Fruit fly (Drosophila melanogaster) whole organism, pupa: Measurements from ENCODE around the gene C15.

Experiments
- CG10348 ChIP-seq: fragments of 200-800 bp; sonication (Bioruptor generic); IDR thresholded peaks from 2 replicates; pipeline ENCODE4 v1.3.6; 2022; ENCODE audit warnings: missing biosample characterization, missing genetic modification characterization
- CG13204 ChIP-seq: fragments of 200-800 bp; sonication (Bioruptor generic); optimal IDR thresholded peaks from 2 replicates; lab custom pipeline; 2018; ENCODE audit warnings: missing biosample characterization, mild to moderate bottlenecking, missing genetic modification characterization, moderate library complexity
- CG14655 ChIP-seq: fragments of 200-800 bp; sonication (Bioruptor generic); optimal IDR thresholded peaks from 3 replicates; lab custom pipeline; 2017; ENCODE audit warnings: mild to moderate bottlenecking, missing biosample characterization, missing genetic modification reagents, missing genetic modification characterization
- CG15710 ChIP-seq: fragments of 200-800 bp; sonication (Bioruptor generic); optimal IDR thresholded peaks from 2 replicates; lab custom pipeline; 2018; ENCODE audit warnings: missing biosample characterization, mild to moderate bottlenecking, missing genetic modification characterization, moderate library complexity
- CG32121 ChIP-seq: fragments of 200-800 bp; sonication (Bioruptor generic); IDR thresholded peaks from 2 replicates; pipeline ENCODE4 v1.3.6; 2022; ENCODE audit warnings: missing biosample characterization, missing genetic modification characterization
- CG34367 ChIP-seq: fragments of 200-800 bp; sonication (Bioruptor generic); optimal IDR thresholded peaks from 2 replicates; lab custom pipeline; 2018; ENCODE audit warnings: missing biosample characterization, mild to moderate bottlenecking, missing genetic modification characterization
- CG8159 ChIP-seq: fragments of 200-800 bp; sonication (Bioruptor generic); optimal IDR thresholded peaks from 3 replicates; lab custom pipeline; 2018; ENCODE audit warnings: missing biosample characterization, mild to moderate bottlenecking, missing genetic modification characterization, moderate library complexity
- CG8301 ChIP-seq: fragments of 200-800 bp; sonication (Bioruptor generic); optimal IDR thresholded peaks from 2 replicates; lab custom pipeline; 2018; ENCODE audit warnings: missing biosample characterization, mild to moderate bottlenecking, missing genetic modification characterization
- EcR ChIP-seq: fragments of 200-800 bp; sonication (Bioruptor generic); optimal IDR thresholded peaks from 3 replicates; lab custom pipeline; 2019; ENCODE audit warnings: missing biosample characterization, missing genetic modification characterization, mild to moderate bottlenecking, moderate library complexity, missing genetic modification reagents
- Pif1A ChIP-seq: fragments of 200-800 bp; sonication (Bioruptor generic); optimal IDR thresholded peaks from 3 replicates; lab custom pipeline; 2016; ENCODE audit warnings: missing biosample characterization, missing genetic modification characterization

Gene C15

DNA sequence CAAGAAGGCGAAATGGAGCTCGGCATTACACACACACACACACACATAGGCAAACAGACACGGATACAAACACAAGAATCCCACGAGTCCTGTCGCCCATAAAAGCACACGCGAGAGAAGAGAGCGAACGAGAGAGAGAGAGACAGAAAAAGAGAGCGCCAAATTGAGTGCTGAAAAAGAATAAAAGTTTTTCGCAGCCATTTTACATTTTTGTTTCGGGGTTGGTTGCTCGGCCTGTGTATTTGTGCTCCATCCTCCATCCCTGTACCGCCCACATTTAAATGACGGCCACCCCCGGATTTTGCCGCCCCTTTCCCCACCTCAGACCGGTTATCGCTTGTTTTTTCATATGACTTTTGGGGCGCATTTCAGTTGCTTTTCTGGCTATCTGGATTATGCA is 51.8 kb downstream of the C15 start:
- no peak for TF ChIP-seq CG8301 (tag; lab: Kevin White, UChicago)
- no peak for TF ChIP-seq CG15710
- TF ChIP-seq CG34367 (tag; lab: Kevin White, UChicago): no peak
- no peak for TF ChIP-seq CG8159 (tag; lab: Kevin White, UChicago)

DNA sequence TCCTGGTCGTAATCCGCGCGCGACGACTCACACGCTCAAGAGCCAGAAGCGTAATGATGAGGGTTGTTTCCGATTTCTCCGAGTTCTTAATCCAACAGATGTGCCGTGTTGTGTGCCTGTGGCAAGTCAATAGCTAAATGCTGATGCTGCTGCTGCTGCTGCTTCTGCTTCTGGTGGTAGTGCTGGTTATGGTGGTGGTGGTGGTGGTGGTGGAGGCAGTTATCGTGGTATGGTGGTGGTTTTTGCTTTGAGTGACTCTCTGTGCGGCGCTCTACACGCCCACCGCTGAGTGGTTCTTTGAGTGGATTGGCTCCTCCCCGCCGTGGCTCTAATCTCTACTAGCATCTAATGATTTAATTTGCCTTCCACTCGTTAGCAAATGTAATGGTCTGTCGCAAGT is 57.3 kb downstream of the C15 start, which contains the start of gene slou:
Gene slou, minus strand, starts transcription at position 131 of the 400 bp plus-strand sequence.
- TF ChIP-seq CG14655 (GFP tag; lab: Kevin White, UChicago) (no peak), CG10348 (no peak), CG32121 (GFP tag; lab: Robert Waterston, UW) (no peak), CG13204 (no peak)

DNA sequence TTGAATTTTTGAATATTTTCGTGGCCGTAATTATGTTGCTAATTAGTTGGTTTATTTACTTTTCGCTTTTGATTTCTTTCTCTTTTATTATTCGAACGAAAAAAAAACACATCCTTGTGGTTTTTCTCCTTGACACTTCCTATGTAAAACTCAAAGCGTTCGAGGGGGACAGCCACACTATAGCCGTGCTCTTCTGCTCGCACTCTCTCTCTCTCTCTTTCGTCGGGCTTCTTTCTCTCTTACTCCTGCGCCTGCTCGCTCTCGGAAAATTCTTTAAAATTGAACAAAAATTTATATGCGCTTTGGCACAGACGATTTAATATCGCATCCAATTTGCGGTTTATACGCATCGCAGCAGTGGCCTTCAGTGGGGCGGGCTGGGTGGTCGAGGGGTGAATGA is 58.1 kb downstream of the C15 start:
- no peak for TF ChIP-seq Pif1A
- TF ChIP-seq, all 21 proteins: peak for 0

DNA sequence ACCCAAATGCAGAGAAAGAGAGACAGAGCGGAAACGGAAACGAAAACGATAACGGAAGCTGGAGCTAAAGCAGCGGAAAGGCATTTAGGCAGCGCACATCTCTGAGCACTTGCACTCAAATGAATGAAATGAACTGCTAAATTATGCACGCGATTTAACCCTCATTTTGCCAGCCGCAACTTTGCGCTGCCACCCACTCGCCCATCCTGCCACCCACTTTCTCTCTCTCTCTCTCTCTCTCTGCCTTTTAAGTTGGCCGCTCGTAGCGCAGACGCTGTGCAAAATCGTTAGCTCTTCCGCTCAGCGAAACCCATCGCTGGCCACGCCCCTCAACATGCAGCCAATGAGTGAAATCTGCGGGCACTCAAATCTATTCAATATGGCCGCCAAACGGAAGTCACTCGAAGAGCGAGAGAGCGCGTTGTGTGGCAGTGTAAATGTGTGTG is 61.7 kb downstream of the C15 start:
- TF ChIP-seq CG8159 (tag; lab: Kevin White, UChicago) (no peak), EcR (GFP tag; lab: Kevin White, UChicago) (no peak)
